Worm (Caenorhabditis elegans) whole organism, mixed stage, embryonic: ENCODE measurements around the gene fbxb-16.

Experiments used
- M03D4.4 ChIP-seq: sonication (generic microtip); optimal IDR thresholded peaks from 2 replicates; lab custom pipeline; 2017; ENCODE audit warnings: mild to moderate bottlenecking, missing genetic modification characterization, missing compliant biosample characterization
- bed-3 ChIP-seq: fragments of 200-800 bp; sonication (Bioruptor generic); optimal IDR thresholded peaks from 3 replicates; lab custom pipeline; 2018; ENCODE audit warnings: mild to moderate bottlenecking, missing genetic modification characterization, moderate library complexity, missing compliant biosample characterization
- blmp-1 ChIP-seq: fragments of 150-350 bp; optimal IDR thresholded peaks from 2 replicates; lab custom pipeline; 2014; ENCODE audit warnings: missing biosample characterization, missing genetic modification characterization
- ceh-39 ChIP-seq: fragments of 150-350 bp; optimal IDR thresholded peaks from 2 replicates; lab custom pipeline; 2014; ENCODE audit warnings: missing biosample characterization, missing genetic modification characterization
- ceh-43 ChIP-seq: fragments of 200-800 bp; sonication (Bioruptor generic); optimal IDR thresholded peaks from 2 replicates; lab custom pipeline; 2018; ENCODE audit warnings: mild to moderate bottlenecking, missing genetic modification characterization, moderate library complexity, missing compliant biosample characterization
- ceh-83 ChIP-seq: fragments of 200-800 bp; sonication (Bioruptor generic); optimal IDR thresholded peaks from 2 replicates; lab custom pipeline; 2018; ENCODE audit warnings: mild to moderate bottlenecking, missing genetic modification characterization, missing compliant biosample characterization
- ces-1 ChIP-seq: fragments of 150-350 bp; optimal IDR thresholded peaks from 2 replicates; lab custom pipeline; 2014; ENCODE audit warnings: missing biosample characterization, missing genetic modification reagents, missing genetic modification characterization
- cnd-1 ChIP-seq: fragments of 200-800 bp; sonication (Bioruptor generic); optimal IDR thresholded peaks from 2 replicates; lab custom pipeline; 2018; ENCODE audit warnings: mild to moderate bottlenecking, missing genetic modification characterization, missing compliant biosample characterization
- drap-1 ChIP-seq: fragments of 200-800 bp; sonication (Bioruptor generic); optimal IDR thresholded peaks from 3 replicates; lab custom pipeline; 2018; ENCODE audit warnings: mild to moderate bottlenecking, missing genetic modification characterization, missing compliant biosample characterization
- elt-3 ChIP-seq: fragments of 150-350 bp; optimal IDR thresholded peaks from 2 replicates; lab custom pipeline; 2014; ENCODE audit warnings: missing biosample characterization, missing genetic modification characterization
- flh-1 ChIP-seq: fragments of 200-800 bp; sonication (Bioruptor generic); optimal IDR thresholded peaks from 2 replicates; lab custom pipeline; 2018; ENCODE audit warnings: mild to moderate bottlenecking, missing genetic modification characterization, moderate library complexity, missing compliant biosample characterization
- ham-2 ChIP-seq: fragments of 200-800 bp; sonication (Bioruptor generic); optimal IDR thresholded peaks from 2 replicates; lab custom pipeline; 2018; ENCODE audit warnings: mild to moderate bottlenecking, missing genetic modification characterization, missing compliant biosample characterization
- hlh-1 ChIP-seq: fragments of 150-350 bp; optimal IDR thresholded peaks from 2 replicates; lab custom pipeline; 2014; ENCODE audit warnings: missing biosample characterization, missing genetic modification reagents, missing genetic modification characterization
- lin-32 ChIP-seq: fragments of 200-800 bp; sonication (Bioruptor generic); optimal IDR thresholded peaks from 2 replicates; lab custom pipeline; 2018; ENCODE audit warnings: mild to moderate bottlenecking, missing genetic modification characterization, missing compliant biosample characterization
- lsy-2 ChIP-seq: fragments of 150-350 bp; optimal IDR thresholded peaks from 2 replicates; lab custom pipeline; 2014; ENCODE audit warnings: missing biosample characterization, missing genetic modification characterization
- mab-5 ChIP-seq: fragments of 150-350 bp; optimal IDR thresholded peaks from 2 replicates; lab custom pipeline; 2014; ENCODE audit warnings: missing biosample characterization, missing genetic modification characterization
- mep-1 ChIP-seq: fragments of 150-350 bp; optimal IDR thresholded peaks from 2 replicates; lab custom pipeline; 2017; ENCODE audit warnings: missing biosample characterization, missing genetic modification reagents, missing genetic modification characterization, inconsistent platforms
- mls-2 ChIP-seq: sonication (generic microtip); optimal IDR thresholded peaks from 2 replicates; lab custom pipeline; 2016; ENCODE audit warnings: mild to moderate bottlenecking, missing genetic modification characterization, moderate library complexity, missing compliant biosample characterization
- nhr-12 ChIP-seq: fragments of 150-350 bp; optimal IDR thresholded peaks from 2 replicates; lab custom pipeline; 2014; ENCODE audit warnings: missing biosample characterization, missing genetic modification characterization
- nhr-2 ChIP-seq: fragments of 150-350 bp; optimal IDR thresholded peaks from 2 replicates; lab custom pipeline; 2014; ENCODE audit warnings: missing biosample characterization, missing genetic modification characterization
- nhr-237 ChIP-seq: fragments of 150-350 bp; optimal IDR thresholded peaks from 2 replicates; lab custom pipeline; 2014; ENCODE audit warnings: missing biosample characterization, missing genetic modification characterization
- nhr-28 ChIP-seq: fragments of 150-350 bp; optimal IDR thresholded peaks from 2 replicates; lab custom pipeline; 2014; ENCODE audit warnings: missing biosample characterization, missing genetic modification characterization
- nhr-76 ChIP-seq: sonication (generic microtip); optimal IDR thresholded peaks from 2 replicates; lab custom pipeline; 2017; ENCODE audit warnings: missing biosample characterization, missing genetic modification characterization
- pha-4 ChIP-seq: fragments of 150-350 bp; optimal IDR thresholded peaks from 2 replicates; lab custom pipeline; 2018; ENCODE audit warnings: missing biosample characterization, missing genetic modification reagents, missing genetic modification characterization
- sem-2 ChIP-seq: fragments of 200-800 bp; sonication (Bioruptor generic); optimal IDR thresholded peaks from 2 replicates; lab custom pipeline; 2018; ENCODE audit warnings: mild to moderate bottlenecking, missing genetic modification characterization, missing compliant biosample characterization
- snpc-4 ChIP-seq: fragments of 150-350 bp; optimal IDR thresholded peaks from 2 replicates; lab custom pipeline; 2014; ENCODE audit warnings: missing biosample characterization, missing genetic modification characterization
- sptf-1 ChIP-seq: sonication (generic microtip); optimal IDR thresholded peaks from 2 replicates; lab custom pipeline; 2017; ENCODE audit warnings: mild to moderate bottlenecking, missing genetic modification characterization, moderate library complexity, missing compliant biosample characterization
- tbx-8 ChIP-seq: fragments of 200-800 bp; sonication (Bioruptor generic); optimal IDR thresholded peaks from 2 replicates; lab custom pipeline; 2018; ENCODE audit warnings: mild to moderate bottlenecking, missing genetic modification characterization, moderate library complexity, missing compliant biosample characterization
- unc-120 ChIP-seq: sonication (generic microtip); optimal IDR thresholded peaks from 2 replicates; lab custom pipeline; 2017; ENCODE audit warnings: missing genetic modification characterization, missing compliant biosample characterization; ENCODE audit not compliant: poor library complexity, severe bottlenecking
- unc-39 ChIP-seq: fragments of 150-350 bp; optimal IDR thresholded peaks from 2 replicates; lab custom pipeline; 2014; ENCODE audit warnings: missing biosample characterization, missing genetic modification characterization
- unc-62 ChIP-seq: fragments of 150-350 bp; optimal IDR thresholded peaks from 2 replicates; lab custom pipeline; 2014; ENCODE audit warnings: missing biosample characterization, missing genetic modification reagents, missing genetic modification characterization
- zip-8 ChIP-seq: fragments of 150-350 bp; optimal IDR thresholded peaks from 2 replicates; lab custom pipeline; 2014; ENCODE audit warnings: missing biosample characterization, missing genetic modification characterization

Gene fbxb-16

DNA sequence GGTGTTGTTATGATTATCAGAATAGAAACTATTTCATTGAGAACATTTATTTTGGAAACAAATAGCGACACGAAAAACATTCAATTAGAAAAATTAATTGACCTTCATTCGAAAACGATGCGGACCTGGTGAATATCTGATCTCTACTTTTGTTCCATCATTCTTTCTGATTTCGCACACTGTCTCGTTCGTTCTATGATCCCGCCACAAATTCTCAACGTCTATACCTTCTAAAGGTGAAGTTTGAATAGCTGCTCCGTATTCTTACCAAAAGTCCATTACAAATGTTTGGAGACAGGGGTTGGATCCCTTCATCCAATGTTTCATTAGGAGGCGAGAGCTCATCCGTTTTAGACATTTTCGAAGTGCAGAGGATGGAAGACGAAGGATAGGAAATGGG lies at the start of gene fbxb-16:
Gene fbxb-16, minus strand, starts transcription at position 101 of the 400 bp plus-strand sequence.
- TF ChIP-seq mls-2 (tag; lab: Kevin White, UChicago) (no peak), ceh-43 (GFP tag; lab: Kevin White, UChicago) (no peak), bed-3 (GFP tag; lab: Kevin White, UChicago) (no peak), cnd-1 (tag; lab: Kevin White, UChicago) (no peak), tbx-8 (GFP tag; lab: Kevin White, UChicago) (no peak), nhr-28 (tag; lab: Kevin White, UChicago) (no peak)

DNA sequence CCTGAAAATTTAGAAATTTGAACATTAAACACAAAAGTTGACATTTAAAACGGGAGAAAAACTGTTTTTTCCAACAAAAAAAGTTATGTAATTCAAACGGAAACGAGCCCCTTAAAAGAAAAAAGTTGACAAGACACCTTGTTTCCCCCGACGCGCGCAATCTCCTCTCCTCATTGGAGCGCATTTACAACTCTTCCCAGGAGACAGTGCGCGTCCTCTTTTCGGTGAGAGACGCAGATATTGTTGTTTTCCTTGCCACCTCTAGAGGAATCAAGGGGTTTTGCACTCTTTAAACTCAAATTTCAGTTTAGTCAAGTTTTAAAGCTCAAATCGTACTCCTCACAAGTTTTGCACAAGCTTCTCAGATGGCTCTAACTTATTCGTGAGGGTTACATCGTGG lies 44.2 kb upstream of the fbxb-16 start, which contains the start of gene F58E1.13:
Gene F58E1.13, minus strand, starts transcription at position 12 of the 400 bp plus-strand sequence.
- TF ChIP-seq drap-1 (GFP tag; lab: Kevin White, UChicago) (no peak), M03D4.4 (tag; lab: Kevin White, UChicago) (no peak), ceh-43 (GFP tag; lab: Kevin White, UChicago) (no peak), lsy-2 (tag; lab: Kevin White, UChicago) (no peak), hlh-1 (tag; lab: Kevin White, UChicago) (no peak), tbx-8 (GFP tag; lab: Kevin White, UChicago) (no peak), lin-32 (GFP tag; lab: Kevin White, UChicago) (no peak), blmp-1 (tag; lab: Kevin White, UChicago) (no peak), elt-3 (tag; lab: Kevin White, UChicago) (no peak), ceh-39 (tag; lab: Kevin White, UChicago) (no peak), nhr-76 (tag; lab: Kevin White, UChicago) (no peak), zip-8 (tag; lab: Kevin White, UChicago) (no peak), snpc-4 (no peak), sem-2 (GFP tag; lab: Kevin White, UChicago) (no peak), nhr-2 (no peak), unc-39 (tag; lab: Kevin White, UChicago) (no peak), pha-4 (tag; lab: Kevin White, UChicago) (no peak), unc-62 (GFP tag; lab: Kevin White, UChicago) (no peak), flh-1 (no peak)

- TF ChIP-seq mep-1 (tag; lab: Kevin White, UChicago) = no peak
- no peak for TF ChIP-seq sptf-1
- no peak for TF ChIP-seq elt-3 (tag; lab: Kevin White, UChicago)
- TF ChIP-seq bed-3 (GFP tag; lab: Kevin White, UChicago) = no peak
- no peak for TF ChIP-seq mls-2 (tag; lab: Kevin White, UChicago)
- TF ChIP-seq nhr-12 (tag; lab: Kevin White, UChicago) = no peak
- no peak for TF ChIP-seq hlh-1 (tag; lab: Kevin White, UChicago)
- no peak for TF ChIP-seq snpc-4
- TF ChIP-seq unc-120 = no peak
- no peak for TF ChIP-seq lin-32 (GFP tag; lab: Kevin White, UChicago)
- TF ChIP-seq flh-1 = no peak
- no peak for TF ChIP-seq ceh-83 (GFP tag; lab: Kevin White, UChicago)
- TF ChIP-seq drap-1 (GFP tag; lab: Kevin White, UChicago) = no peak
- no peak for TF ChIP-seq cnd-1 (tag; lab: Kevin White, UChicago)
- TF ChIP-seq ceh-39 (tag; lab: Kevin White, UChicago) = no peak
- no peak for TF ChIP-seq nhr-237 (tag; lab: Kevin White, UChicago)
- TF ChIP-seq sem-2 (GFP tag; lab: Kevin White, UChicago) = no peak
- no peak for TF ChIP-seq nhr-76 (tag; lab: Kevin White, UChicago)
Measured at ce11 chrII:1694530-1694929, 42.8 kb upstream of the fbxb-16 start, which contains the start of gene fbxc-26. Gene fbxc-26, minus strand, starts transcription at chrII:1694630.

- TF ChIP-seq tbx-8 (GFP tag; lab: Kevin White, UChicago) (no peak), flh-1 (no peak), unc-39 (tag; lab: Kevin White, UChicago) (no peak), lsy-2 (tag; lab: Kevin White, UChicago) (no peak), nhr-28 (tag; lab: Kevin White, UChicago) (no peak), zip-8 (tag; lab: Kevin White, UChicago) (no peak), nhr-2 (no peak), ceh-83 (GFP tag; lab: Kevin White, UChicago) (no peak), elt-3 (tag; lab: Kevin White, UChicago) (no peak), lin-32 (GFP tag; lab: Kevin White, UChicago) (no peak), nhr-237 (tag; lab: Kevin White, UChicago) (no peak), mab-5 (no peak)
Measured at ce11 chrII:1692827-1693226, 41.1 kb upstream of the fbxb-16 start, which contains the start of gene fbxc-21. Gene fbxc-21, minus strand, starts transcription at chrII:1692927.

DNA sequence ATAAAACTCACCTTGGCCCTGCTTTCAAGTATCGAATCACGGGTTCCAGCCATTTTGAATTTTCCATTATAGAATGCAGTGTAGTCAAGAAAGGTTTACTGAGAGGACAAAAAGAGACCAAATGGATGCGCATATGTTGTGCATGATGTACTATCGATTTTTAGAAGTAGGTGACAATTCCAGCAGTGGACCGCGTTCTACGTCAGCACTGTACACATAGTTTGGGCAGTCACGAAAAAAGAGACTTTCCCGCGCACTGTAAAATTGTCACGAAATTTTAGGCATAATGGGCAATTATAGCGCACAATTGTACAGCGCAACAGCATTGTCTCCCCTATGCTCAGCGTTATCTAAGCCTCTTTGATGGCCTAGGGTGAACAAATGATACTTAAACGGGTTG lies 39.3 kb upstream of the fbxb-16 start, which contains the start of gene fbxc-22:
Gene fbxc-22, minus strand, starts transcription at position 101 of the 400 bp plus-strand sequence.
- no peak for TF ChIP-seq ceh-83 (GFP tag; lab: Kevin White, UChicago)
- TF ChIP-seq nhr-12 (tag; lab: Kevin White, UChicago) = no peak
- TF ChIP-seq sptf-1 = no peak
- no peak for TF ChIP-seq M03D4.4 (tag; lab: Kevin White, UChicago)
- no peak for TF ChIP-seq ham-2 (GFP tag; lab: Kevin White, UChicago)
- TF ChIP-seq sem-2 (GFP tag; lab: Kevin White, UChicago) = no peak
- TF ChIP-seq blmp-1 (tag; lab: Kevin White, UChicago) = no peak
- no peak for TF ChIP-seq unc-39 (tag; lab: Kevin White, UChicago)
- TF ChIP-seq nhr-76 (tag; lab: Kevin White, UChicago) = no peak
- no peak for TF ChIP-seq bed-3 (GFP tag; lab: Kevin White, UChicago)
- TF ChIP-seq ces-1 (GFP tag; lab: Kevin White, UChicago) = no peak
- TF ChIP-seq cnd-1 (tag; lab: Kevin White, UChicago) = no peak
